Worm (Caenorhabditis elegans): ENCODE results near the gene ZC317.7.

- no peak for TF ChIP-seq ceh-79 (tag; optimal IDR thresholded peaks at IDR 0.05)
- TF ChIP-seq unc-130 (GFP tag; optimal IDR thresholded peaks at IDR 0.05): no peak
- no peak for TF ChIP-seq madf-6 (GFP tag; IDR thresholded peaks at IDR 0.05)
- TF ChIP-seq ZK185.1 (tag; optimal IDR thresholded peaks at IDR 0.05; ENCODE audit: poor library complexity, severe bottlenecking): no peak
- no peak for TF ChIP-seq C06A6.2 (GFP tag; conservative IDR thresholded peaks at IDR 0.05)
- TF ChIP-seq nfyb-1 (GFP tag; IDR thresholded peaks at IDR 0.05): no peak
- TF ChIP-seq dpl-1 (GFP tag; optimal IDR thresholded peaks at IDR 0.05): no peak
- no peak for TF ChIP-seq egrh-3 (GFP tag; IDR thresholded peaks at IDR 0.05)
- TF ChIP-seq F37B4.10 (GFP tag; IDR thresholded peaks at IDR 0.05): no peak
- no peak for TF ChIP-seq unc-62 (GFP tag; optimal IDR thresholded peaks at IDR 0.05)
These were observed 7.9 kb downstream of the ZC317.7 start, which contains the start of gene srg-67 for ce11 chrV:5462894-5463293.

All from whole organism, young adult.